Worm (Caenorhabditis elegans) whole organism, L2 larva: ENCODE results near the gene VW02B12L.2.

ENCODE experiments used
- C34F6.9 ChIP-seq: fragments of 150-350 bp; optimal IDR thresholded peaks from 2 replicates; lab custom pipeline; 2014; ENCODE audit warnings: missing biosample characterization, missing genetic modification characterization
- F13H6.1 ChIP-seq: sonication (generic microtip); optimal IDR thresholded peaks from 2 replicates; lab custom pipeline; 2016; ENCODE audit warnings: missing genetic modification characterization, missing compliant biosample characterization
- R02D3.7 ChIP-seq: fragments of 150-350 bp; optimal IDR thresholded peaks from 2 replicates; lab custom pipeline; 2014; ENCODE audit warnings: missing biosample characterization, missing genetic modification characterization
- Y55F3AM.14 ChIP-seq: fragments of 200-800 bp; sonication (Bioruptor generic); optimal IDR thresholded peaks from 2 replicates; lab custom pipeline; 2018; ENCODE audit warnings: mild to moderate bottlenecking, missing genetic modification characterization, missing compliant biosample characterization
- ZK546.5 ChIP-seq: sonication (generic microtip); optimal IDR thresholded peaks from 2 replicates; lab custom pipeline; 2017; ENCODE audit warnings: missing biosample characterization, missing genetic modification characterization
- alr-1 ChIP-seq: fragments of 150-350 bp; optimal IDR thresholded peaks from 2 replicates; lab custom pipeline; 2014; ENCODE audit warnings: missing biosample characterization, missing genetic modification characterization
- aly-2 ChIP-seq: fragments of 150-350 bp; optimal IDR thresholded peaks from 2 replicates; lab custom pipeline; 2014; ENCODE audit warnings: missing biosample characterization, missing genetic modification characterization
- blmp-1 ChIP-seq: sonication (generic microtip); optimal IDR thresholded peaks from 2 replicates; lab custom pipeline; 2017; ENCODE audit warnings: missing genetic modification characterization, mild to moderate bottlenecking, missing compliant biosample characterization, antibody characterized with exemption, moderate library complexity; ENCODE audit not compliant: insufficient read depth
- ceh-16 ChIP-seq: fragments of 150-350 bp; optimal IDR thresholded peaks from 2 replicates; lab custom pipeline; 2014; ENCODE audit warnings: missing biosample characterization, missing genetic modification characterization
- ceh-82 ChIP-seq: fragments of 150-350 bp; optimal IDR thresholded peaks from 2 replicates; lab custom pipeline; 2014; ENCODE audit warnings: missing biosample characterization, missing genetic modification characterization
- crh-2 ChIP-seq: sonication (generic microtip); optimal IDR thresholded peaks from 2 replicates; lab custom pipeline; 2017; ENCODE audit warnings: missing biosample characterization, missing genetic modification characterization
- dmd-4 ChIP-seq: sonication (generic microtip); optimal IDR thresholded peaks from 2 replicates; lab custom pipeline; 2017; ENCODE audit warnings: missing biosample characterization, missing genetic modification characterization
- egl-27 ChIP-seq: sonication (generic microtip); optimal IDR thresholded peaks from 3 replicates; lab custom pipeline; 2017; ENCODE audit warnings: missing biosample characterization, missing genetic modification reagents, missing genetic modification characterization
- elt-1 ChIP-seq: fragments of 150-350 bp; optimal IDR thresholded peaks from 2 replicates; lab custom pipeline; 2014; ENCODE audit warnings: missing biosample characterization, missing genetic modification characterization
- elt-3 ChIP-seq: sonication (generic microtip); optimal IDR thresholded peaks from 2 replicates; lab custom pipeline; 2017; ENCODE audit warnings: missing biosample characterization, missing genetic modification characterization
- fos-1 ChIP-seq: fragments of 150-350 bp; optimal IDR thresholded peaks from 2 replicates; lab custom pipeline; 2014; ENCODE audit warnings: missing biosample characterization, missing genetic modification characterization
- lin-13 ChIP-seq: fragments of 150-350 bp; optimal IDR thresholded peaks from 2 replicates; lab custom pipeline; 2014; ENCODE audit warnings: missing biosample characterization, missing genetic modification reagents, missing genetic modification characterization
- lin-39 ChIP-seq: fragments of 150-350 bp; optimal IDR thresholded peaks from 2 replicates; lab custom pipeline; 2014; ENCODE audit warnings: missing biosample characterization, missing genetic modification reagents, missing genetic modification characterization
- lsy-2 ChIP-seq, 2 experiments: fragments of 150-350 bp in 1 of 2; sonication (generic microtip) in 1 of 2; optimal IDR thresholded peaks; 2 replicates each; lab custom pipeline; 2014 to 2017; ENCODE audit warnings: missing biosample characterization in 2 of 2, missing genetic modification characterization in 2 of 2
- mab-5 ChIP-seq: fragments of 150-350 bp; optimal IDR thresholded peaks from 2 replicates; lab custom pipeline; 2014; ENCODE audit warnings: missing biosample characterization, missing genetic modification characterization
- mbf-1 ChIP-seq: sonication (generic microtip); optimal IDR thresholded peaks from 2 replicates; lab custom pipeline; 2017; ENCODE audit warnings: missing biosample characterization, missing genetic modification characterization
- mdl-1 ChIP-seq, 2 experiments: fragments of 150-350 bp in 1 of 2; sonication (generic microtip) in 1 of 2; optimal IDR thresholded peaks; 2 replicates each; lab custom pipeline; 2017; ENCODE audit warnings: missing biosample characterization in 2 of 2, missing genetic modification characterization in 2 of 2
- nhr-10 ChIP-seq: sonication (generic microtip); optimal IDR thresholded peaks from 2 replicates; lab custom pipeline; 2017; ENCODE audit warnings: missing biosample characterization, missing genetic modification characterization
- nhr-11 ChIP-seq: fragments of 150-350 bp; optimal IDR thresholded peaks from 2 replicates; lab custom pipeline; 2014; ENCODE audit warnings: missing biosample characterization, missing genetic modification characterization
- nhr-129 ChIP-seq: fragments of 150-350 bp; optimal IDR thresholded peaks from 2 replicates; lab custom pipeline; 2014; ENCODE audit warnings: missing biosample characterization, missing genetic modification characterization
- nhr-21 ChIP-seq: fragments of 150-350 bp; optimal IDR thresholded peaks from 2 replicates; lab custom pipeline; 2014; ENCODE audit warnings: missing biosample characterization, missing genetic modification characterization
- nhr-237 ChIP-seq: fragments of 150-350 bp; optimal IDR thresholded peaks from 2 replicates; lab custom pipeline; 2014; ENCODE audit warnings: missing biosample characterization, missing genetic modification characterization
- nhr-25 ChIP-seq: fragments of 150-350 bp; sonication (generic microtip); optimal IDR thresholded peaks from 3 replicates; lab custom pipeline; 2014; ENCODE audit warnings: missing biosample characterization, missing genetic modification characterization
- nhr-6 ChIP-seq: fragments of 150-350 bp; optimal IDR thresholded peaks from 2 replicates; lab custom pipeline; 2014; ENCODE audit warnings: missing biosample characterization, missing genetic modification characterization
- peb-1 ChIP-seq: fragments of 150-350 bp; optimal IDR thresholded peaks from 2 replicates; lab custom pipeline; 2014; ENCODE audit warnings: missing biosample characterization, missing genetic modification characterization
- skn-1 ChIP-seq: sonication (generic microtip); optimal IDR thresholded peaks from 2 replicates; lab custom pipeline; 2017; ENCODE audit warnings: missing biosample characterization, missing genetic modification characterization
- sma-3 ChIP-seq: sonication (generic microtip); optimal IDR thresholded peaks from 2 replicates; lab custom pipeline; 2016; ENCODE audit warnings: missing genetic modification reagents, missing genetic modification characterization, missing compliant biosample characterization
- sma-9 ChIP-seq, 2 experiments: fragments of 150-350 bp in 1 of 2; sonication (generic microtip) in 1 of 2; optimal IDR thresholded peaks; 2 replicates each; lab custom pipeline; 2014 to 2016; ENCODE audit warnings: missing genetic modification characterization in 2 of 2, mild to moderate bottlenecking in 1 of 2, missing biosample characterization in 1 of 2, missing compliant biosample characterization in 1 of 2, missing genetic modification reagents in 1 of 2, moderate library complexity in 1 of 2
- unc-39 ChIP-seq: fragments of 150-350 bp; optimal IDR thresholded peaks from 2 replicates; lab custom pipeline; 2014; ENCODE audit warnings: missing biosample characterization, missing genetic modification characterization
- unc-55 ChIP-seq: fragments of 150-350 bp; sonication (generic microtip); optimal IDR thresholded peaks from 3 replicates; lab custom pipeline; 2014; ENCODE audit warnings: missing biosample characterization, missing genetic modification reagents, missing genetic modification characterization
- zag-1 ChIP-seq: fragments of 150-350 bp; optimal IDR thresholded peaks from 2 replicates; lab custom pipeline; 2014; ENCODE audit warnings: missing biosample characterization, missing genetic modification characterization
- ztf-1 ChIP-seq: fragments of 200-800 bp; sonication (Bioruptor generic); conservative IDR thresholded peaks from 2 replicates; pipeline ENCODE4 v1.3.6; 2022; ENCODE audit warnings: missing genetic modification characterization, missing compliant biosample characterization
- ztf-11 ChIP-seq: sonication (generic microtip); optimal IDR thresholded peaks from 2 replicates; lab custom pipeline; 2017; ENCODE audit warnings: missing biosample characterization, missing genetic modification characterization
- ztf-4 ChIP-seq: fragments of 150-350 bp; optimal IDR thresholded peaks from 2 replicates; lab custom pipeline; 2014; ENCODE audit warnings: missing biosample characterization, missing genetic modification characterization

The VW02B12L.2 gene

ce11 chrII:11450882-11451281 lies 10.8 kb upstream of the VW02B12L.2 start:
- TF ChIP-seq unc-39 (no peak), ztf-11 (tag; lab: Kevin White, UChicago) (no peak), nhr-11 (tag; lab: Kevin White, UChicago) (no peak), fos-1 (tag; lab: Kevin White, UChicago) (no peak), ztf-1 (no peak), blmp-1 (tag; lab: Kevin White, UChicago) (no peak), alr-1 (no peak), mbf-1 (tag; lab: Kevin White, UChicago) (no peak), C34F6.9 (no peak), elt-3 (tag; lab: Kevin White, UChicago) (no peak), dmd-4 (tag; lab: Kevin White, UChicago) (no peak), Y55F3AM.14 (GFP tag; lab: Kevin White, UChicago) (no peak), nhr-237 (tag; lab: Kevin White, UChicago) (no peak)

DNA sequence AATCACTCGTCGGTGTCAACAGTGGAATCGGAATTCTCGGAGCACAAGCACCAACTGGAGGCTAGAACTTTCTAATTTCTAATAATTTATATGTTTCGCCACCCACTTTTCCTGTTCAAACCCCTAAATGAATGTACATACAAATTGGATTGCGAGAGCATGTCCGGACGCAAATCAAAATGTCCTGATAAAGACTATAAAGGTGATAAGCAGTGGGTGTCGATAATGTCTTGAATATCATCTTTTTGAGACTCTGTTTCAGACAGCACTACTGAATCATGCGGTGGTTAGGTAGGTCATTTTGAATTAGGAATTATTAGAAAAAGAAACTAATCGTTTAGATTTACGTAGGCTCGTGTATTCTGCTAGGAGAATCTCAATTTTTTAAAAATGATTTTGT lies 8.6 kb upstream of the VW02B12L.2 start, which contains the start of gene W02B12.1:
TSS of gene W02B12.1 (plus strand) at position 269 of the 400 bp plus-strand sequence.
- TF ChIP-seq skn-1 (tag; lab: Kevin White, UChicago): peak; percentile 50
- peak; percentile 79 for TF ChIP-seq fos-1 (tag; lab: Kevin White, UChicago)
- no peak for TF ChIP-seq sma-9 (GFP tag; optimal IDR thresholded peaks at IDR 0.05; lab: Kevin White, UChicago)
- TF ChIP-seq sma-9 (tag; optimal IDR thresholded peaks at IDR 0.05; lab: Kevin White, UChicago): no peak
- TF ChIP-seq, all 48 proteins: peak for 2

DNA sequence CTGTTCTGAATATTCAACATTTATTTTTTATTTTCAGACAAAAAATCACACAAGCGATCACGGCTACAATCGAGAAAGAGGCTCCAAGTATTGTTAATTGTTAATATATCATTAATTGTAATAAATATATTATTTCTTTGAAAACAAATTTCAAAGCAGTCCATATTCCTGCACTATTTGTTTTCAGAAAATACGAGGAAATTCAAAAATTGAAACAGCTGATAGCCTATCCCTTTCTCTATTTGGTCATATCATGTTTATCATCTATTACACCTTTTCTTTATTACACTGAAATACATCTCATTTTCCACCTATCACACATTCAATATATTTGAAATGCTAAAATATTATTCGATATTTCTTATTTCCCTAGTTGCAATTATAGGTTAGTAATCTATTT lies 4.8 kb upstream of the VW02B12L.2 start, which contains the start of gene W02B12.13:
TSS of gene W02B12.13 (plus strand) at position 301 of the 400 bp plus-strand sequence.
- no peak for TF ChIP-seq mab-5 (tag; lab: Kevin White, UChicago)
- TF ChIP-seq nhr-129 (tag; lab: Kevin White, UChicago): no peak
- TF ChIP-seq sma-9 (GFP tag; optimal IDR thresholded peaks at IDR 0.05; lab: Kevin White, UChicago): no peak
- TF ChIP-seq sma-9 (tag; optimal IDR thresholded peaks at IDR 0.05; lab: Kevin White, UChicago): no peak
- TF ChIP-seq lin-39 (tag; lab: Kevin White, UChicago): no peak
- TF ChIP-seq unc-55 (GFP tag; lab: Kevin White, UChicago): no peak
- no peak for TF ChIP-seq C34F6.9
- no peak for TF ChIP-seq elt-1 (tag; lab: Kevin White, UChicago)
- no peak for TF ChIP-seq nhr-10 (tag; lab: Kevin White, UChicago)
- TF ChIP-seq egl-27: no peak
- no peak for TF ChIP-seq nhr-6 (tag; lab: Kevin White, UChicago)
- no peak for TF ChIP-seq nhr-25 (tag; lab: Kevin White, UChicago)
- TF ChIP-seq zag-1 (tag; lab: Kevin White, UChicago): no peak
- no peak for TF ChIP-seq R02D3.7 (tag; lab: Kevin White, UChicago)
- TF ChIP-seq peb-1 (tag; lab: Kevin White, UChicago): no peak

DNA sequence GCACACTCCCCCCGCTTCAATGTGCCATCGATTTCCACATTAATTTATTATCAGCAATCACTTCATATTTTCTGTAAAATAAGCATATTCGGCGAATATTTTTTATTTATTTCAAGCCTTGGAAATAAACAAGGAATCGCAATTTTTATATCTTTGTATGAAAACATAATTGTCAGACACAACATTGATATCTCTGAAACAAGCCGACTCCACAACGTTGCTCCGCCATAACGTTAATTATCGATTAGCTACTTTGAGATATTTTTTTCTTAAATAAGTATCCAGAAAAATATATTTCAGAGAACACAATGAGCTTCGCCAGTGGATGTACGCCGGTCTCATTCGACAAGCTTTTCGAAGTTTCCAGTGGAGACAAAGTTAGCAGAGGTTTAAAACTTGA lies 3.7 kb upstream of the VW02B12L.2 start, which contains the start of gene adbp-1:
TSS of gene adbp-1 (plus strand) at position 301 of the 400 bp plus-strand sequence.
- no peak for TF ChIP-seq ztf-4 (tag; lab: Kevin White, UChicago)
- no peak for TF ChIP-seq fos-1 (tag; lab: Kevin White, UChicago)

- no peak for TF ChIP-seq sma-9 (GFP tag; optimal IDR thresholded peaks at IDR 0.05; lab: Kevin White, UChicago)
- TF ChIP-seq sma-9 (tag; optimal IDR thresholded peaks at IDR 0.05; lab: Kevin White, UChicago): no peak
- no peak for TF ChIP-seq mbf-1 (tag; lab: Kevin White, UChicago)
- no peak for TF ChIP-seq elt-1 (tag; lab: Kevin White, UChicago)
- no peak for TF ChIP-seq zag-1 (tag; lab: Kevin White, UChicago)
- no peak for TF ChIP-seq ceh-16 (tag; lab: Kevin White, UChicago)
- TF ChIP-seq aly-2 (tag; lab: Kevin White, UChicago): no peak
- no peak for TF ChIP-seq crh-2 (tag; lab: Kevin White, UChicago)
- no peak for TF ChIP-seq nhr-21 (tag; lab: Kevin White, UChicago)
- no peak for TF ChIP-seq ztf-1
- TF ChIP-seq mdl-1 (tag; optimal IDR thresholded peaks at IDR 0.05; lab: Kevin White, UChicago): no peak
- TF ChIP-seq ZK546.5: no peak
- no peak for TF ChIP-seq ceh-82 (tag; lab: Kevin White, UChicago)
- TF ChIP-seq sma-3 (GFP tag; lab: Kevin White, UChicago): no peak
- TF ChIP-seq F13H6.1 (tag; lab: Kevin White, UChicago): no peak
- no peak for TF ChIP-seq lsy-2 (tag; optimal IDR thresholded peaks at IDR 0.05; lab: Kevin White, UChicago)
- no peak for TF ChIP-seq lin-13 (GFP tag; lab: Kevin White, UChicago)
- no peak for TF ChIP-seq blmp-1 (tag; lab: Kevin White, UChicago)
- TF ChIP-seq alr-1: no peak
These were observed 3.0 kb upstream of the VW02B12L.2 start for ce11 chrII:11443128-11443527.
